Fruit fly (Drosophila melanogaster) whole organism, embryonic: ENCODE measurements around the gene CG2839.

Experiments used
- CG15601 ChIP-seq: fragments of 200-800 bp; sonication (Bioruptor generic); optimal IDR thresholded peaks from 3 replicates; lab custom pipeline; 2019; ENCODE audit warnings: missing biosample characterization, mild to moderate bottlenecking, missing genetic modification characterization, moderate library complexity
- CG17385 ChIP-seq: fragments of 200-800 bp; sonication (Bioruptor generic); optimal IDR thresholded peaks from 3 replicates; lab custom pipeline; 2018; ENCODE audit warnings: missing biosample characterization, mild to moderate bottlenecking, missing genetic modification characterization
- CG34224 ChIP-seq: fragments of 200-800 bp; sonication (Bioruptor generic); IDR thresholded peaks from 3 replicates; pipeline ENCODE4 v1.3.6; 2022; ENCODE audit warnings: missing biosample characterization, missing genetic modification characterization; ENCODE audit not compliant: partially characterized antibody
- CG9215 ChIP-seq: fragments of 200-800 bp; sonication (Bioruptor generic); IDR thresholded peaks from 2 replicates; pipeline ENCODE4 v1.3.6; 2022; ENCODE audit warnings: missing biosample characterization, missing genetic modification characterization
- CTCF ChIP-seq: fragments of 200-800 bp; sonication (Bioruptor generic); optimal IDR thresholded peaks from 2 replicates; lab custom pipeline; 2017; ENCODE audit warnings: missing biosample characterization, mild to moderate bottlenecking, missing genetic modification characterization, moderate library complexity
- E2f1 ChIP-seq: fragments of 200-800 bp; sonication (Bioruptor generic); IDR thresholded peaks from 2 replicates; pipeline ENCODE4 v1.3.6; 2022; ENCODE audit warnings: missing biosample characterization, missing genetic modification characterization
- Elba2 ChIP-seq: fragments of 200-800 bp; sonication (Bioruptor generic); optimal IDR thresholded peaks from 3 replicates; lab custom pipeline; 2016; ENCODE audit warnings: missing biosample characterization, missing genetic modification characterization
- Jarid2 ChIP-seq: fragments of 200-800 bp; sonication (Bioruptor generic); optimal IDR thresholded peaks from 3 replicates; lab custom pipeline; 2017; ENCODE audit warnings: mild to moderate bottlenecking, missing biosample characterization, missing genetic modification reagents, missing genetic modification characterization
- bab2 ChIP-seq: fragments of 200-800 bp; sonication (Bioruptor generic); optimal IDR thresholded peaks from 2 replicates; lab custom pipeline; 2016; ENCODE audit warnings: missing biosample characterization, missing genetic modification characterization
- pnt ChIP-seq: fragments of 200-800 bp; sonication (Bioruptor generic); optimal IDR thresholded peaks from 3 replicates; lab custom pipeline; 2016; ENCODE audit warnings: missing biosample characterization, missing genetic modification characterization

- no peak for TF ChIP-seq CG34224 (GFP tag; lab: Robert Waterston, UW)
- TF ChIP-seq CG17385 (GFP tag; lab: Kevin White, UChicago) = no peak
- TF ChIP-seq bab2 (GFP tag; lab: Kevin White, UChicago) = no peak
- TF ChIP-seq E2f1 (GFP tag; lab: Robert Waterston, UW) = no peak
- no peak for TF ChIP-seq pnt
- TF ChIP-seq CG9215 (GFP tag; lab: Robert Waterston, UW) = no peak
- peak; percentile 70 for TF ChIP-seq CTCF (GFP tag; lab: Kevin White, UChicago)
- no peak for TF ChIP-seq CG15601 (tag; lab: Kevin White, UChicago)
- no peak for TF ChIP-seq Elba2 (GFP tag; lab: Kevin White, UChicago)
- no peak for TF ChIP-seq Jarid2 (GFP tag; lab: Kevin White, UChicago)
Observed at dm6 chr2L:576559-577184, 48.8 kb upstream of the CG2839 start, which contains the start of gene Ptth.
